Worm (Caenorhabditis elegans) whole organism, L4 larva: Measurements from ENCODE around the gene F35C11.7.
"Not testable (repeated sequence)": the region's sequence is repeated elsewhere in the genome, so short reads cannot be mapped to it uniquely, and the experiment has no call there.

ENCODE experiments used
- F26F4.8 ChIP-seq: fragments of 200-800 bp; sonication (Bioruptor generic); conservative IDR thresholded peaks from 2 replicates; pipeline ENCODE4 v1.3.6; 2022; ENCODE audit warnings: missing genetic modification characterization, missing compliant biosample characterization
- F44E2.7 ChIP-seq: fragments of 200-800 bp; sonication (Bioruptor generic); IDR thresholded peaks from 2 replicates; pipeline ENCODE4 v2.1.2; 2022; ENCODE audit warnings: missing genetic modification characterization, missing compliant biosample characterization
- Y105C5A.15 ChIP-seq: fragments of 200-800 bp; sonication (Bioruptor generic); IDR thresholded peaks from 2 replicates; pipeline ENCODE4 v1.3.6; 2022; ENCODE audit warnings: missing genetic modification characterization, missing compliant biosample characterization
- Y48G9A.11 ChIP-seq: fragments of 200-800 bp; sonication (Bioruptor generic); IDR thresholded peaks from 2 replicates; pipeline ENCODE4 v1.3.6; 2022; ENCODE audit warnings: missing genetic modification reagents, missing genetic modification characterization, missing compliant biosample characterization
- ZK337.2 ChIP-seq: fragments of 200-800 bp; sonication (Bioruptor generic); IDR thresholded peaks from 2 replicates; pipeline ENCODE4 v1.3.6; 2022; ENCODE audit warnings: missing genetic modification reagents, missing genetic modification characterization, missing compliant biosample characterization
- ZK546.5 ChIP-seq, 2 experiments: sonication (generic microtip); optimal IDR thresholded peaks; 2 replicates each; lab custom pipeline; 2017; ENCODE audit warnings: missing biosample characterization in 2 of 2, missing genetic modification characterization in 2 of 2
- aha-1 ChIP-seq: fragments of 150-350 bp; peaks from one replicate; lab custom pipeline; 2014; ENCODE audit warnings: missing biosample characterization, missing genetic modification characterization
- ceh-62 ChIP-seq: sonication (generic microtip); optimal IDR thresholded peaks from 2 replicates; lab custom pipeline; 2017; ENCODE audit warnings: missing biosample characterization, missing genetic modification characterization
- ceh-82 ChIP-seq: sonication (generic microtip); optimal IDR thresholded peaks from 2 replicates; lab custom pipeline; 2017; ENCODE audit warnings: missing biosample characterization, missing genetic modification characterization
- daf-16 ChIP-seq, 3 experiments: sonication (generic microtip); optimal IDR thresholded peaks; 2 replicates each; lab custom pipeline; 2016 to 2017; ENCODE audit warnings: missing genetic modification characterization in 3 of 3, missing genetic modification reagents in 3 of 3, mild to moderate bottlenecking in 2 of 3, missing compliant biosample characterization in 2 of 3, missing biosample characterization in 1 of 3, moderate library complexity in 1 of 3
- dmd-6 ChIP-seq: fragments of 200-800 bp; sonication (Bioruptor generic); IDR thresholded peaks from 2 replicates; pipeline ENCODE4 v1.3.6; 2022; ENCODE audit warnings: missing genetic modification reagents, missing genetic modification characterization, missing compliant biosample characterization
- dmd-8 ChIP-seq: fragments of 200-800 bp; sonication (Bioruptor generic); IDR thresholded peaks from 2 replicates; pipeline ENCODE4 v1.3.6; 2022; ENCODE audit warnings: missing genetic modification characterization, missing compliant biosample characterization
- dpl-1 ChIP-seq: fragments of 150-350 bp; optimal IDR thresholded peaks from 2 replicates; lab custom pipeline; 2014; ENCODE audit warnings: missing biosample characterization, missing genetic modification reagents, missing genetic modification characterization
- duxl-1 ChIP-seq: sonication (generic microtip); optimal IDR thresholded peaks from 2 replicates; lab custom pipeline; 2016; ENCODE audit warnings: mild to moderate bottlenecking, missing genetic modification characterization, moderate library complexity, missing compliant biosample characterization; ENCODE audit not compliant: poor library complexity
- dve-1 ChIP-seq: sonication (generic microtip); optimal IDR thresholded peaks from 2 replicates; lab custom pipeline; 2017; ENCODE audit warnings: antibody characterized with exemption, mild to moderate bottlenecking, missing genetic modification characterization, missing compliant biosample characterization; ENCODE audit not compliant: insufficient read depth
- gei-8 ChIP-seq: fragments of 200-800 bp; sonication (Bioruptor generic); optimal IDR thresholded peaks from 2 replicates; lab custom pipeline; 2018; ENCODE audit warnings: mild to moderate bottlenecking, missing genetic modification characterization, missing compliant biosample characterization
- hlh-30 ChIP-seq: sonication (generic microtip); optimal IDR thresholded peaks from 2 replicates; lab custom pipeline; 2017; ENCODE audit warnings: antibody characterized with exemption, mild to moderate bottlenecking, missing genetic modification characterization, missing compliant biosample characterization; ENCODE audit not compliant: insufficient read depth
- lin-29 ChIP-seq: fragments of 200-800 bp; sonication (Bioruptor generic); IDR thresholded peaks from 2 replicates; pipeline ENCODE4 v1.3.6; 2022; ENCODE audit warnings: missing genetic modification reagents, missing genetic modification characterization, missing compliant biosample characterization
- lin-38 ChIP-seq: fragments of 200-800 bp; sonication (Bioruptor generic); IDR thresholded peaks from 2 replicates; pipeline ENCODE4 v1.3.6; 2022; ENCODE audit warnings: missing genetic modification reagents, missing genetic modification characterization, missing compliant biosample characterization
- lsy-2 ChIP-seq, 2 experiments: fragments of 150-350 bp in 1 of 2; sonication (generic microtip) in 1 of 2; optimal IDR thresholded peaks; 2 replicates each; lab custom pipeline; 2014 to 2017; ENCODE audit warnings: missing biosample characterization in 2 of 2, missing genetic modification characterization in 2 of 2
- madf-9 ChIP-seq: fragments of 200-800 bp; sonication (Bioruptor generic); conservative IDR thresholded peaks from 2 replicates; pipeline ENCODE4 v1.3.6; 2022; ENCODE audit warnings: missing genetic modification reagents, missing genetic modification characterization, missing compliant biosample characterization
- mep-1 ChIP-seq: fragments of 150-350 bp; sonication (generic microtip); optimal IDR thresholded peaks from 3 replicates; lab custom pipeline; 2014; ENCODE audit warnings: missing biosample characterization, missing genetic modification characterization
- mes-2 ChIP-seq: sonication (generic microtip); optimal IDR thresholded peaks from 2 replicates; lab custom pipeline; 2016; ENCODE audit warnings: missing genotype, mild to moderate bottlenecking, missing genetic modification characterization, missing compliant biosample characterization; ENCODE audit not compliant: poor library complexity, severe bottlenecking
- mxl-3 ChIP-seq: fragments of 200-800 bp; sonication (Bioruptor generic); optimal IDR thresholded peaks from 2 replicates; lab custom pipeline; 2018; ENCODE audit warnings: mild to moderate bottlenecking, missing genetic modification characterization, missing compliant biosample characterization
- nhr-102 ChIP-seq: sonication (generic microtip); optimal IDR thresholded peaks from 2 replicates; lab custom pipeline; 2016; ENCODE audit warnings: mild to moderate bottlenecking, missing genetic modification characterization, moderate library complexity, missing compliant biosample characterization
- nhr-25 ChIP-seq: sonication (generic microtip); optimal IDR thresholded peaks from 2 replicates; lab custom pipeline; 2017; ENCODE audit warnings: missing genetic modification characterization, mild to moderate bottlenecking, missing compliant biosample characterization, antibody characterized with exemption, moderate library complexity, borderline replicate concordance; ENCODE audit not compliant: insufficient read depth
- nhr-6 ChIP-seq: fragments of 150-350 bp; optimal IDR thresholded peaks from 2 replicates; lab custom pipeline; 2014; ENCODE audit warnings: missing biosample characterization, missing genetic modification characterization
- php-3 ChIP-seq: fragments of 200-800 bp; sonication (Bioruptor generic); IDR thresholded peaks from 2 replicates; pipeline ENCODE4 v1.3.6; 2022; ENCODE audit warnings: missing genetic modification reagents, missing genetic modification characterization, missing compliant biosample characterization
- unc-62 ChIP-seq, 3 experiments: fragments of 150-350 bp in 1 of 3; sonication (generic microtip); optimal IDR thresholded peaks in 2 of 3; peaks in 1 of 3; 1 replicate in 1 of 3; 2 replicates in 2 of 3; lab custom pipeline; 2014 to 2017; ENCODE audit warnings: missing biosample characterization in 3 of 3, missing genetic modification characterization in 3 of 3, missing genetic modification reagents in 3 of 3, missing genotype in 1 of 3

F35C11.7 gene

ce11 chrII:8278415-8278814, 22.3 kb downstream of the F35C11.7 start, which contains the start of the genes mrpl-10 and clec-142:
Gene mrpl-10 (minus strand): TSS chrII:8278515.
Gene clec-142 (plus strand): TSS chrII:8278678.
- no peak for TF ChIP-seq daf-16 (GFP tag; optimal IDR thresholded peaks at IDR 0.05; lab: Kevin White, UChicago)
- TF ChIP-seq daf-16 (tag; optimal IDR thresholded peaks at IDR 0.05; lab: Kevin White, UChicago): no peak
- TF ChIP-seq nhr-102 (tag; lab: Kevin White, UChicago): no peak
- TF ChIP-seq dmd-8 (GFP tag; lab: Robert Waterston, UW): no peak
- no peak for TF ChIP-seq Y105C5A.15 (GFP tag; lab: Robert Waterston, UW)
- no peak for TF ChIP-seq nhr-6
- TF ChIP-seq madf-9 (GFP tag; lab: Robert Waterston, UW): no peak
- TF ChIP-seq lin-38 (GFP tag; lab: Robert Waterston, UW): no peak
- no peak for TF ChIP-seq F44E2.7
- TF ChIP-seq unc-62 (GFP tag; optimal IDR thresholded peaks at IDR 0.05 in 1 of 2; lab: Kevin White, UChicago): no peak
- TF ChIP-seq unc-62 (tag; optimal IDR thresholded peaks at IDR 0.05; lab: Kevin White, UChicago): no peak
- no peak for TF ChIP-seq duxl-1 (tag; lab: Kevin White, UChicago)
- TF ChIP-seq ceh-82 (tag; lab: Kevin White, UChicago): no peak
- no peak for TF ChIP-seq php-3 (GFP tag; lab: Robert Waterston, UW)
- no peak for TF ChIP-seq F26F4.8 (GFP tag; lab: Robert Waterston, UW)
- TF ChIP-seq gei-8: no peak
- no peak for TF ChIP-seq ZK546.5 (tag; optimal IDR thresholded peaks at IDR 0.05; lab: Kevin White, UChicago)

- no peak for TF ChIP-seq dmd-6 (GFP tag; lab: Robert Waterston, UW)
- no peak for TF ChIP-seq lin-29
- peak; percentile 37 for TF ChIP-seq aha-1 (tag; lab: Kevin White, UChicago)
- no peak for TF ChIP-seq ZK337.2
- peak; percentile 51 for TF ChIP-seq dpl-1 (GFP tag; lab: Kevin White, UChicago)
- TF ChIP-seq mxl-3 (GFP tag; lab: Kevin White, UChicago): no peak
- TF ChIP-seq mep-1 (tag; lab: Kevin White, UChicago): peak; percentile 35
- peak; percentile 49 for TF ChIP-seq mes-2 (tag; lab: Kevin White, UChicago)
- peak; percentile 13 for TF ChIP-seq dve-1 (tag; lab: Kevin White, UChicago)
- TF ChIP-seq lsy-2 (tag; optimal IDR thresholded peaks at IDR 0.05; lab: Kevin White, UChicago): peak in 1 of 2 experiments; percentile 62
- TF ChIP-seq unc-62 (GFP tag; optimal IDR thresholded peaks at IDR 0.05 in 1 of 2; lab: Kevin White, UChicago): peak in 1 of 2 experiments; percentile 50
- no peak for TF ChIP-seq unc-62 (tag; optimal IDR thresholded peaks at IDR 0.05; lab: Kevin White, UChicago)
- no peak for TF ChIP-seq Y48G9A.11 (GFP tag; lab: Robert Waterston, UW)
Measured at ce11 chrII:8283158-8283717, 27.1 kb downstream of the F35C11.7 start, which contains the start of the genes nst-1 and cct-4. Gene nst-1 (minus strand): TSS chrII:8283208. Gene cct-4 (plus strand): TSS chrII:8283667.

- peak in 1 of 2 experiments; percentile 18 for TF ChIP-seq daf-16 (GFP tag; optimal IDR thresholded peaks at IDR 0.05; lab: Kevin White, UChicago)
- TF ChIP-seq daf-16 (tag; optimal IDR thresholded peaks at IDR 0.05; lab: Kevin White, UChicago): not testable (repeated sequence)
- TF ChIP-seq lsy-2 (tag; optimal IDR thresholded peaks at IDR 0.05; lab: Kevin White, UChicago): peak in 1 of 2 experiments; percentile 16
Measured at ce11 chrII:8285837-8286236, 29.7 kb downstream of the F35C11.7 start.

- no peak for TF ChIP-seq nhr-25 (tag; lab: Kevin White, UChicago)
- no peak for TF ChIP-seq hlh-30
- TF ChIP-seq ceh-62 (tag; lab: Kevin White, UChicago): no peak
Measured at ce11 chrII:8295296-8295695, 39.2 kb downstream of the F35C11.7 start, which contains the start of gene nlp-55. Gene nlp-55 (minus strand): TSS chrII:8295396.
